Fruit fly (Drosophila melanogaster): Measurements from ENCODE around the gene CG7208.
A peak's percentile ranks its signal among the peaks of the same experiment; 100 is the strongest.

DNA sequence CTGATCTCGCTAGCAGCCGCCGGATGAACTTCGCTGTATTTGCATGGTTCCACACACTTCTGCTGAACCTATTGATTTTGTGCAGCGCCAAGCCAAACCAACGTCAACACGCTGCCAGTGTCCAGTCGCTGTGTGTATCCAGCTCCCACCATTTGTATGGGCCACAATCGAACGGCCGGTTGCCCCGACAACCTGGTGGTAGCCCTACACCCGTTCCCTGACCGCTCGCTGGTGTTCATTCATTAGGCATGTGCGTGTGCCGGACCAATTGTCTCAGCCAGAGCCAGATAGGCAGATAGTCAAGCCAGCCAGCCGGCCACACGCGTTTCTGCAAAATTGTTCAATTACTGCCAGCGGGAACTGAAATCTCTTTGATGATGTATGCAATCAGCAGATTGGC lies 6.4 kb upstream of the CG7208 start, which contains the start of gene CG14313:
- TF ChIP-seq ss (GFP tag; optimal IDR thresholded peaks at IDR 0.05) (peak in 1 of 2 experiments; percentile 55), CG34406 (GFP tag; optimal IDR thresholded peaks at IDR 0.05) (no peak), dsx (GFP tag; optimal IDR thresholded peaks at IDR 0.05; ENCODE audit: poor library complexity, severe bottlenecking) (no peak), Ets21C (GFP tag; optimal IDR thresholded peaks at IDR 0.05) (no peak), OdsH (GFP tag; optimal IDR thresholded peaks at IDR 0.05) (no peak), Eip78C (GFP tag) (no peak), fkh (GFP tag; optimal IDR thresholded peaks at IDR 0.05) (no peak), CG16779 (tag; optimal IDR thresholded peaks at IDR 0.05) (no peak)
